Worm (Caenorhabditis elegans) whole organism, midembryonic: Measurements from ENCODE around the gene Y70C5A.4.
"Not testable (repeated sequence)": the region's sequence is repeated elsewhere in the genome, so short reads cannot be mapped to it uniquely, and the experiment has no call there.

Experiments used
- ref-1 ChIP-seq: fragments of 200-800 bp; sonication (Bioruptor generic); conservative IDR thresholded peaks from 2 replicates; pipeline ENCODE4 v1.3.6; 2022; ENCODE audit warnings: missing genetic modification reagents, missing genetic modification characterization, missing compliant biosample characterization
- tab-1 ChIP-seq: fragments of 200-800 bp; sonication (Bioruptor generic); IDR thresholded peaks from 2 replicates; pipeline ENCODE4 v1.3.6; 2022; ENCODE audit warnings: missing genetic modification characterization, missing compliant biosample characterization

DNA sequence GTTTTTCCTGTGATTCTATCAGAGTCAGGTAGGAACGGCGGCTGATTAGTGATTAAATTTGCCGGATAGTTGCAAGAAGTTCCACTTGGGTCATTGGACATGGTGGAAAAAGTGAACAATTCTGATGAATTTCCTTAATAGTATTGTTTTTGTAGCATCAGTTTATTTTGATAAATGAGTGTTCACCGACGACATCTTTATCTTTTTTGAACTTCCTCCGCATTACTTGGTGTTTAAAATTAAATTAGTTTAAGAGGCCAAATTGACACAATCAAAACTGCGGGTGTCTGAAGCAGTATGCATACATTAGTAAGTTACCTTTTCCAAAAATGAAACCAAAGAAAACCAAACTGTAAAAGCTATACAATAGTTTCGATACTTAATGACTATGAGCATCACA lies 31.6 kb downstream of the Y70C5A.4 start, which contains the start of gene W06G6.11:
- TF ChIP-seq ref-1; tab-1 (GFP tag; lab: Robert Waterston, UW): not testable (repeated sequence)
